Worm (Caenorhabditis elegans) whole organism, late embryonic: Measurements from ENCODE around the gene dhs-7.

Experiments used
- C38D4.7 ChIP-seq: fragments of 200-800 bp; sonication (Bioruptor generic); optimal IDR thresholded peaks from 2 replicates; lab custom pipeline; 2018; ENCODE audit warnings: mild to moderate bottlenecking, missing genetic modification characterization, moderate library complexity, missing compliant biosample characterization
- F13H6.1 ChIP-seq: sonication (generic microtip); optimal IDR thresholded peaks from 2 replicates; lab custom pipeline; 2016; ENCODE audit warnings: missing genetic modification characterization, missing compliant biosample characterization
- K02D7.2 ChIP-seq: sonication (generic microtip); optimal IDR thresholded peaks from 2 replicates; lab custom pipeline; 2017; ENCODE audit warnings: mild to moderate bottlenecking, missing genetic modification characterization, missing compliant biosample characterization
- K09A11.1 ChIP-seq: sonication (generic microtip); optimal IDR thresholded peaks from 2 replicates; lab custom pipeline; 2017; ENCODE audit warnings: antibody characterized with exemption, mild to moderate bottlenecking, missing genetic modification characterization, missing compliant biosample characterization; ENCODE audit not compliant: insufficient read depth
- T23F11.4 ChIP-seq: fragments of 200-800 bp; sonication (Bioruptor generic); optimal IDR thresholded peaks from 2 replicates; lab custom pipeline; 2018; ENCODE audit warnings: mild to moderate bottlenecking, missing genetic modification characterization, missing compliant biosample characterization
- Y22D7AL.16 ChIP-seq: sonication (generic microtip); optimal IDR thresholded peaks from 2 replicates; lab custom pipeline; 2016; ENCODE audit warnings: missing genetic modification characterization, missing compliant biosample characterization
- ama-1 ChIP-seq: fragments of 150-350 bp; optimal IDR thresholded peaks from 2 replicates; lab custom pipeline; 2014
- ceh-19 ChIP-seq: fragments of 200-800 bp; sonication (Bioruptor generic); optimal IDR thresholded peaks from 2 replicates; lab custom pipeline; 2018; ENCODE audit warnings: mild to moderate bottlenecking, missing genetic modification characterization, missing compliant biosample characterization
- ceh-30 ChIP-seq: fragments of 150-350 bp; optimal IDR thresholded peaks from 2 replicates; lab custom pipeline; 2014; ENCODE audit warnings: missing biosample characterization, missing genetic modification characterization
- ceh-34 ChIP-seq: sonication (generic microtip); optimal IDR thresholded peaks from 2 replicates; lab custom pipeline; 2016; ENCODE audit warnings: mild to moderate bottlenecking, missing genetic modification characterization, missing compliant biosample characterization
- ceh-48 ChIP-seq: sonication (generic microtip); optimal IDR thresholded peaks from 2 replicates; lab custom pipeline; 2016; ENCODE audit warnings: missing genetic modification characterization, inconsistent platforms, missing compliant biosample characterization
- dve-1 ChIP-seq: sonication (generic microtip); optimal IDR thresholded peaks from 2 replicates; lab custom pipeline; 2017; ENCODE audit warnings: antibody characterized with exemption, mild to moderate bottlenecking, missing genetic modification characterization, missing compliant biosample characterization
- elt-2 ChIP-seq: sonication (generic microtip); optimal IDR thresholded peaks from 2 replicates; lab custom pipeline; 2016; ENCODE audit warnings: missing genetic modification reagents, missing genetic modification characterization, missing compliant biosample characterization
- elt-4 ChIP-seq: sonication (generic microtip); optimal IDR thresholded peaks from 2 replicates; lab custom pipeline; 2016; ENCODE audit warnings: missing genetic modification characterization, missing compliant biosample characterization
- fkh-10 ChIP-seq: fragments of 150-350 bp; optimal IDR thresholded peaks from 2 replicates; lab custom pipeline; 2014; ENCODE audit warnings: missing biosample characterization, missing genetic modification reagents, missing genetic modification characterization
- gmeb-2 ChIP-seq: sonication (generic microtip); optimal IDR thresholded peaks from 2 replicates; lab custom pipeline; 2016; ENCODE audit warnings: missing genetic modification characterization, inconsistent platforms, missing compliant biosample characterization
- hlh-13 ChIP-seq: fragments of 200-800 bp; sonication (Bioruptor generic); optimal IDR thresholded peaks from 2 replicates; lab custom pipeline; 2018; ENCODE audit warnings: mild to moderate bottlenecking, missing genetic modification characterization, missing compliant biosample characterization
- hlh-15 ChIP-seq: sonication (generic microtip); optimal IDR thresholded peaks from 2 replicates; lab custom pipeline; 2016; ENCODE audit warnings: missing genetic modification characterization, missing compliant biosample characterization
- hlh-30 ChIP-seq: sonication (generic microtip); optimal IDR thresholded peaks from 2 replicates; lab custom pipeline; 2017; ENCODE audit warnings: antibody characterized with exemption, missing genetic modification characterization, missing compliant biosample characterization; ENCODE audit not compliant: insufficient read depth
- madf-2 ChIP-seq: sonication (generic microtip); optimal IDR thresholded peaks from 2 replicates; lab custom pipeline; 2017; ENCODE audit warnings: missing genetic modification characterization, missing compliant biosample characterization
- nhr-232 ChIP-seq: sonication (generic microtip); optimal IDR thresholded peaks from 2 replicates; lab custom pipeline; 2016; ENCODE audit warnings: missing genetic modification characterization, missing compliant biosample characterization
- odd-2 ChIP-seq: sonication (generic microtip); optimal IDR thresholded peaks from 2 replicates; lab custom pipeline; 2017; ENCODE audit warnings: antibody characterized with exemption, mild to moderate bottlenecking, missing genetic modification characterization, missing compliant biosample characterization
- pha-4 ChIP-seq: fragments of 150-350 bp; optimal IDR thresholded peaks from 2 replicates; lab custom pipeline; 2018; ENCODE audit warnings: missing biosample characterization, missing genetic modification reagents, missing genetic modification characterization
- pqm-1 ChIP-seq: sonication (generic microtip); optimal IDR thresholded peaks from 2 replicates; lab custom pipeline; 2016; ENCODE audit warnings: missing genetic modification characterization, missing compliant biosample characterization
- rnt-1 ChIP-seq: sonication (generic microtip); optimal IDR thresholded peaks from 2 replicates; lab custom pipeline; 2016; ENCODE audit warnings: missing genetic modification characterization, missing compliant biosample characterization
- sdc-2 ChIP-seq: sonication (generic microtip); optimal IDR thresholded peaks from 2 replicates; lab custom pipeline; 2016; ENCODE audit warnings: missing genotype, missing genetic modification characterization, missing compliant biosample characterization
- syd-9 ChIP-seq: sonication (generic microtip); optimal IDR thresholded peaks from 2 replicates; lab custom pipeline; 2016; ENCODE audit warnings: mild to moderate bottlenecking, missing genetic modification characterization, moderate library complexity, missing compliant biosample characterization
- tbx-2 ChIP-seq: sonication (generic microtip); optimal IDR thresholded peaks from 2 replicates; lab custom pipeline; 2016; ENCODE audit warnings: missing genetic modification characterization, missing compliant biosample characterization
- unc-3 ChIP-seq, 2 experiments: fragments of 200-800 bp in 1 of 2; sonication (Bioruptor generic) in 1 of 2; sonication (generic microtip) in 1 of 2; conservative IDR thresholded peaks in 1 of 2; optimal IDR thresholded peaks in 1 of 2; 2 replicates each; pipeline versions ENCODE4 v1.3.6 to Lab custom; 2016 to 2022; ENCODE audit warnings: missing compliant biosample characterization in 2 of 2, missing genetic modification characterization in 2 of 2, missing genetic modification reagents in 1 of 2
- unc-55 ChIP-seq: sonication (generic microtip); optimal IDR thresholded peaks from 2 replicates; lab custom pipeline; 2017; ENCODE audit warnings: missing biosample characterization, missing genetic modification reagents, missing genetic modification characterization
- unc-86 ChIP-seq: sonication (generic microtip); optimal IDR thresholded peaks from 2 replicates; lab custom pipeline; 2016; ENCODE audit warnings: missing genetic modification characterization, missing compliant biosample characterization

dhs-7 gene

ce11 chrII:7208184-7208583 lies at the start of gene dhs-7:
Gene dhs-7 (minus strand): TSS chrII:7208460.
- no peak for TF ChIP-seq hlh-30 (tag; lab: Kevin White, UChicago)
- no peak for TF ChIP-seq ceh-19
- TF ChIP-seq nhr-232, result no peak
- TF ChIP-seq madf-2 (tag; lab: Kevin White, UChicago), result no peak

DNA sequence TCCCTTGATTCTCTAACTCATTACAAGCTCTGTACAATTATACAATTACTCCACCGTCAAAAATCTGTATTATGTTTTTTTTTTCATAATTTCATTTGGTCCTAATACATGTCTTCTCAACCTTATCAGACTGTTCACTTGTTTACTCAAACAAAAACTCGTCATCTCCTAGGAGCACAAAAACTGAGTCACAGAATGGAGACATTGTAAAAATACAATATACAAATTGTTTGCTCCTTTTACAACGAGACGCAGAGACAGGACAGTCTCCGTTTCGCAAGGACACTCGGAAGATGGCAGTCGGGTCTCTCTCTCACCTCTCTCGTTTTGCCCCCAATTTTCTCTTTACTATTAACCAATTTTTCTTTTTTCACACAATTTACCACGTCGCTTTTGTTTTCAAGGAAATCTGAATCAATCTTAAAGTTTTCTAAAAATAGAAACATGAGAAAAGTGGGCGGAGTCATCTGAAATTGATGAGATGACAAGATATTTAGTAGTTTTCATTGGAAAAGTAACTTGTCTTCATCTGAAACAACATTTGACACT lies 47.4 kb upstream of the dhs-7 start, which contains the start of gene F32A5.8:
Gene F32A5.8, plus strand, starts transcription at position 499 of the 549 bp plus-strand sequence.
- TF ChIP-seq dve-1 (tag; lab: Kevin White, UChicago) (peak; percentile 50), elt-4 (tag; lab: Kevin White, UChicago) (no peak), ceh-30 (no peak), C38D4.7 (GFP tag; lab: Kevin White, UChicago) (no peak), hlh-15 (tag; lab: Kevin White, UChicago) (no peak), sdc-2 (tag; lab: Kevin White, UChicago) (no peak), unc-55 (GFP tag; lab: Kevin White, UChicago) (no peak), odd-2 (tag; lab: Kevin White, UChicago) (peak; percentile 3), hlh-13 (GFP tag; lab: Kevin White, UChicago) (no peak), T23F11.4 (GFP tag; lab: Kevin White, UChicago) (no peak), nhr-232 (no peak)

- TF ChIP-seq K09A11.1 (no peak), hlh-30 (tag; lab: Kevin White, UChicago) (no peak), ceh-48 (peak; percentile 30), fkh-10 (GFP tag; lab: Kevin White, UChicago) (no peak), syd-9 (tag; lab: Kevin White, UChicago) (no peak), dve-1 (tag; lab: Kevin White, UChicago) (no peak), ceh-34 (tag; lab: Kevin White, UChicago) (no peak), K02D7.2 (tag; lab: Kevin White, UChicago) (no peak)
Observed at ce11 chrII:7253073-7253472, 44.8 kb upstream of the dhs-7 start, which contains the start of gene lsm-4. Gene lsm-4 (minus strand): TSS chrII:7253163.

DNA sequence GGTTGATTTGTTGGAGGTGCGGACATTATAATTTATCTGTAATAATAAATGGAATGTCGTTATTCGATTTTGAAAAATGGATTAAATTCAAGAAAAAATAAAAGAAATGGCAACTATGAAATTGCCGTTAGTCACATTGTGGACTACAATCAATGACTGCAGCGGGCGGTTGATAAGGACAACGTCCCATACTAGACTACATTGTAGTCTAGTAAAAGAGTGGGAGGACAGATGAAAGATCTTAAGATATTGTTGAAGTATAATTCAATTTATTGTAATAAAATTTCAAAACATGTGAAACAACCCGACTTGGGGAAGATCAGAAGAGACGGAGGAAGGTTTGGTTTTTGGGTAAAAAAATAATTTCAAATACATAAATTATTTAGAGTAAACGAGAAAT lies 43.7 kb upstream of the dhs-7 start, which contains the start of the genes prx-13 and ada-2:
Gene prx-13, minus strand, starts transcription at position 38 of the 400 bp plus-strand sequence.
Gene ada-2, plus strand, starts transcription at position 282 of the 400 bp plus-strand sequence.
- TF ChIP-seq elt-2 (tag; lab: Kevin White, UChicago) (peak; percentile 73), T23F11.4 (GFP tag; lab: Kevin White, UChicago) (no peak), pha-4 (no peak)
- TF ChIP-seq, all 69 proteins: peak for 1

DNA sequence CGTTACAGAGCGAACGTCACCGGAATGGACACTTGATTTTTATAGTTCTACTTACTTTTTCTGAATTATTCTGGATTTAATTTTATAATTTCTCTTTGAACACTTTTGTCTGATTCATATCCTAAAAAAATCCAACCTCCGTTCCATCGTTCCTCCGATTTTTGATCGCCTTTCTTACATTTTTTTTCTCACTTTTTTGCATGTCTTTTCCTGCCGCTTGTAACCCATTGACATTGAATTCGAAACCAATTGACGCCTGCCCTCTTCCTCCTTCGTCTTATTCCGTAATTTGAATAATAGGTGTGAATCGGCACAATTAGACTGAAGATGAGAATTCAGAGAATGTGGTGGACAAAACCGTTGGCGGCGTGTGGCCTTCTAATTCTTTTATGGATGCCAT lies 37.3 kb upstream of the dhs-7 start, which contains the start of gene skpo-3:
Gene skpo-3, plus strand, starts transcription at position 301 of the 400 bp plus-strand sequence.
- TF ChIP-seq F13H6.1 (no peak), pqm-1 (tag; lab: Kevin White, UChicago) (no peak), Y22D7AL.16 (tag; lab: Kevin White, UChicago) (no peak), rnt-1 (tag; lab: Kevin White, UChicago) (no peak), K09A11.1 (no peak), T23F11.4 (GFP tag; lab: Kevin White, UChicago) (no peak), fkh-10 (GFP tag; lab: Kevin White, UChicago) (no peak), ceh-34 (tag; lab: Kevin White, UChicago) (no peak), tbx-2 (no peak), gmeb-2 (no peak), unc-86 (tag; lab: Kevin White, UChicago) (no peak), C38D4.7 (GFP tag; lab: Kevin White, UChicago) (no peak), ama-1 (lab: Kevin White, UChicago) (no peak), unc-3 (GFP tag; conservative IDR thresholded peaks at IDR 0.05; lab: Robert Waterston, UW) (no peak), unc-3 (tag; optimal IDR thresholded peaks at IDR 0.05; lab: Kevin White, UChicago) (no peak), hlh-30 (tag; lab: Kevin White, UChicago) (no peak)
